Fruit fly (Drosophila melanogaster) whole organism, adult: Measurements from ENCODE around the gene ppk28.
A peak's percentile ranks its signal among the peaks of the same experiment; 100 is the strongest.

Experiments used
- CG11617 ChIP-seq: fragments of 200-800 bp; sonication (Bioruptor generic); optimal IDR thresholded peaks from 2 replicates; lab custom pipeline; 2017; ENCODE audit warnings: mild to moderate bottlenecking, missing biosample characterization, missing genetic modification reagents, missing genetic modification characterization
- CG12768 ChIP-seq: fragments of 200-800 bp; sonication (Bioruptor generic); optimal IDR thresholded peaks from 2 replicates; lab custom pipeline; 2017; ENCODE audit warnings: missing biosample characterization, missing genetic modification characterization, mild to moderate bottlenecking, moderate library complexity, missing genetic modification reagents
- CG14711 ChIP-seq: fragments of 200-800 bp; sonication (Bioruptor generic); optimal IDR thresholded peaks from 2 replicates; lab custom pipeline; 2018; ENCODE audit warnings: missing biosample characterization, mild to moderate bottlenecking, missing genetic modification characterization, moderate library complexity
- CG1620 ChIP-seq: fragments of 200-800 bp; sonication (Bioruptor generic); optimal IDR thresholded peaks from 2 replicates; lab custom pipeline; 2016; ENCODE audit warnings: missing biosample characterization, missing genetic modification characterization
- CG33017 ChIP-seq: fragments of 200-800 bp; sonication (Bioruptor generic); optimal IDR thresholded peaks from 2 replicates; lab custom pipeline; 2018; ENCODE audit warnings: missing biosample characterization, mild to moderate bottlenecking, missing genetic modification characterization, moderate library complexity
- CG5204 ChIP-seq: fragments of 200-800 bp; sonication (Bioruptor generic); optimal IDR thresholded peaks from 2 replicates; lab custom pipeline; 2016; ENCODE audit warnings: missing biosample characterization, missing genetic modification characterization
- CG7045 ChIP-seq: fragments of 200-800 bp; sonication (Bioruptor generic); optimal IDR thresholded peaks from 2 replicates; lab custom pipeline; 2017; ENCODE audit warnings: missing biosample characterization, mild to moderate bottlenecking, missing genetic modification characterization
- CG7101 ChIP-seq: fragments of 200-800 bp; sonication (Bioruptor generic); optimal IDR thresholded peaks from 2 replicates; lab custom pipeline; 2018; ENCODE audit warnings: missing biosample characterization, mild to moderate bottlenecking, missing genetic modification characterization, moderate library complexity
- Clk ChIP-seq: fragments of 200-800 bp; sonication (Bioruptor generic); optimal IDR thresholded peaks from 2 replicates; lab custom pipeline; 2017; ENCODE audit warnings: missing biosample characterization, missing genetic modification characterization
- Crg-1 ChIP-seq: fragments of 200-800 bp; sonication (Bioruptor generic); optimal IDR thresholded peaks from 2 replicates; lab custom pipeline; 2016; ENCODE audit warnings: missing biosample characterization, missing genetic modification characterization
- Hr96 ChIP-seq: fragments of 200-800 bp; sonication (Bioruptor generic); optimal IDR thresholded peaks from 2 replicates; lab custom pipeline; 2016; ENCODE audit warnings: missing biosample characterization, missing genetic modification characterization
- Mnt ChIP-seq: fragments of 200-800 bp; sonication (Bioruptor generic); optimal IDR thresholded peaks from 2 replicates; lab custom pipeline; 2016; ENCODE audit warnings: missing biosample characterization, mild to moderate bottlenecking, missing genetic modification characterization
- bab1 ChIP-seq: fragments of 200-800 bp; sonication (Bioruptor generic); optimal IDR thresholded peaks from 3 replicates; lab custom pipeline; 2019; ENCODE audit warnings: missing biosample characterization, mild to moderate bottlenecking, missing genetic modification characterization, moderate library complexity
- cic ChIP-seq: fragments of 200-800 bp; sonication (Bioruptor generic); optimal IDR thresholded peaks from 2 replicates; lab custom pipeline; 2017; ENCODE audit warnings: missing biosample characterization, mild to moderate bottlenecking, missing genetic modification characterization, moderate library complexity
- cnc ChIP-seq, 2 experiments: fragments of >200 bp; optimal IDR thresholded peaks; 2 replicates each; lab custom pipeline; 2017
- kay ChIP-seq: fragments of 200-800 bp; sonication (Bioruptor generic); peaks from one replicate; lab custom pipeline; 2016; ENCODE audit warnings: missing biosample characterization, missing genetic modification characterization, borderline replicate concordance
- ovo ChIP-seq: fragments of 200-800 bp; sonication (Bioruptor generic); optimal IDR thresholded peaks from 2 replicates; lab custom pipeline; 2016; ENCODE audit warnings: missing biosample characterization, missing genetic modification characterization
- pad ChIP-seq: fragments of 200-800 bp; sonication (Bioruptor generic); optimal IDR thresholded peaks from 3 replicates; lab custom pipeline; 2017; ENCODE audit warnings: missing biosample characterization, missing genetic modification characterization, mild to moderate bottlenecking, moderate library complexity, missing genetic modification reagents
- tj ChIP-seq: fragments of 200-800 bp; sonication (Bioruptor generic); optimal IDR thresholded peaks from 3 replicates; lab custom pipeline; 2017; ENCODE audit warnings: missing biosample characterization, mild to moderate bottlenecking, missing genetic modification characterization, moderate library complexity
- toe ChIP-seq: fragments of 200-800 bp; sonication (Bioruptor generic); optimal IDR thresholded peaks from 2 replicates; lab custom pipeline; 2016; ENCODE audit warnings: missing biosample characterization, missing genetic modification characterization

Gene ppk28

DNA sequence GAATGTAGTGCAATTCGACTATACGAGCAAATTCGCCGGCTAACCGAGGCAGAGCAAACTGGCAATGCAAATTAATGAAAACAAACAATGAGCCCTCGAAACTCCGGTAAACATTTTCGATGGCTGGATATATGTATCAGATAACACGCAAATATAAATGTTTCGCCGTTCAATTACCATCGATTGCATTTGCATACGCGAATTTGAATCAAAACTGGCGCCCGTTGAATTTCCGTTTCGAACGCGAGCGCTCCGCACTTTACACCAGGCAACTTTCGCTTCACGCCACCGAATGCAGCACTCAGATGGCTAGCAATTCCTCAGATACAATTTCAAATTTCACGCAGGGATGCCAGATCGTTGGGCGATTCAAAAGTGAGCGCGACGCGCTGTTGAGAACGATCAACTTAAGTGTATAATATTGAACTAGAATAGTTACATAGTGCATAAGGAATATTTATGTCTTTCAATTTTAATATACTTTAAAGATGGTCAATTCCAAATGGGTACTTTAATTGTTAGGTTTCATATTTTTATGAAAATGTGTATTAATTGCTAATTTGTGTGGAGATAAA, 22.6 kb upstream of the ppk28 start, which contains the start of gene if:
if (minus strand) TSS at position 294 of the 575 bp plus-strand sequence.
- TF ChIP-seq CG7045 (GFP tag; lab: Kevin White, UChicago) (no peak), toe (GFP tag; lab: Kevin White, UChicago) (no peak), CG14711 (tag; lab: Kevin White, UChicago) (no peak)

dm6 chrX:16783743-16784142, 22.1 kb upstream of the ppk28 start, which contains the start of gene mRpL22:
Gene mRpL22 (plus strand): TSS chrX:16783933.
- no peak for TF ChIP-seq CG7045 (GFP tag; lab: Kevin White, UChicago)
- TF ChIP-seq bab1 (GFP tag; lab: Kevin White, UChicago), result peak; percentile 51

DNA sequence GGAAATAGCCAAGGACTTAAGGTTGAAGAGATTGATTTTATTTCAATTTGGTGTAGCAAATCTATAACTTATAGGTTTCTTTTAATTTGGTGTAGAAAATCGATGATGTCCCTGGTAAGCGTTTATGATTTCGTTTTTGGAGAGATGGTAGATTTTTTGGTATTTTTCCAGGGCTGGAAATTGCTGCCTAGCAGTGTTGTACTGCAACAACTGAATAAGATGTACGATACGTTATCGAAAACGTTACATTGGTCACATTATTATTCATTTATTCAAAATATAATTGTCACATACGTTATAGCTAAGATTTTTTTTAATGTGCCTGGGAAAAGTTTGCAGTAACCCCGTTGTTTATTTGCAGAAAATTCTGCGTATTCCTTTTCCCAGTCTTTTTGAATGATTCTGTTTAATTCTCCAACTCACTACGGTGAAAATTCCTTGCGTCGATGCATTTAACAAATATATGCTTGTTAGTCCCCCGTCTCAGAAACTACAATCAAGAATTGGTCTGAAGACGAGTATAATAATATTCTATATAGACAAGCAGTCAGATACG, 18.9 kb upstream of the ppk28 start, which contains the start of the genes CG9609 and Sap30:
CG9609 (minus strand) TSS at position 149 of the 556 bp plus-strand sequence.
Sap30 (plus strand) TSS at position 424 of the 556 bp plus-strand sequence.
- TF ChIP-seq CG14711 (tag; lab: Kevin White, UChicago), result no peak
- no peak for TF ChIP-seq CG12768 (GFP tag; lab: Kevin White, UChicago)
- TF ChIP-seq ovo (GFP tag; lab: Kevin White, UChicago), result no peak
- no peak for TF ChIP-seq CG5204 (GFP tag; lab: Kevin White, UChicago)
- TF ChIP-seq CG11617 (GFP tag; lab: Kevin White, UChicago), result no peak
- TF ChIP-seq cic (GFP tag; lab: Kevin White, UChicago), result no peak
- TF ChIP-seq bab1 (GFP tag; lab: Kevin White, UChicago), result no peak
- no peak for TF ChIP-seq kay (GFP tag; lab: Kevin White, UChicago)
- no peak for TF ChIP-seq cnc (optimal IDR thresholded peaks at IDR 0.05; lab: Kevin White, UChicago)
- TF ChIP-seq CG7045 (GFP tag; lab: Kevin White, UChicago), result no peak
- no peak for TF ChIP-seq CG7101 (tag; lab: Kevin White, UChicago)

dm6 chrX:16787416-16787900, 18.4 kb upstream of the ppk28 start:
- TF ChIP-seq CG11617 (GFP tag; lab: Kevin White, UChicago) (peak; percentile 7), Crg-1 (peak; percentile 12), CG14711 (tag; lab: Kevin White, UChicago) (peak; percentile 17), CG1620 (no peak), bab1 (GFP tag; lab: Kevin White, UChicago) (peak; percentile 3), Mnt (GFP tag; lab: Kevin White, UChicago) (no peak), CG7045 (GFP tag; lab: Kevin White, UChicago) (no peak), toe (GFP tag; lab: Kevin White, UChicago) (no peak), CG7101 (tag; lab: Kevin White, UChicago) (peak; percentile 58)

DNA sequence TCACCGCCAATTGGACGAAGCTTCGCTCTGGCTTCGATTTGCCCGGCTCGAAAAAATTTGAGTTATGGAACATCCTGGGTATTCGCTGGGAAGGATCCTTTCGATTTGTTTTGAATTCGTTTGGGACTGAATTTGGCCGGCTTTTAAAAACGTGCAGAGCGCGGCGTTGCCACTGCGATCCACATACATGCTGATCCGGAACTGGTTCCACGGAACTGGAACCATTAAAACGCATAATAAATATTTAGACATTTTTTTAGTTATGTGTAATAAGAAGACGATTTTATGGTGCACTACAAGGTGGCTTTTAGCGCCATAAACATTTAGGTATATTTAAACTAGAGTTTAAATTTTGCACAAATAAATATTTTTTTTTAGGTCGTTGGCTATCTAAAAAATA, 14.8 kb upstream of the ppk28 start, which contains the start of gene Rrp45:
Rrp45 (minus strand) TSS at position 209 of the 400 bp plus-strand sequence.
- TF ChIP-seq CG1620 (peak; percentile 25), Mnt (GFP tag; lab: Kevin White, UChicago) (peak; percentile 90), CG7101 (tag; lab: Kevin White, UChicago) (no peak)

dm6 chrX:16791920-16792829, 13.7 kb upstream of the ppk28 start, which contains the start of gene CG4768:
Gene CG4768 (plus strand): TSS chrX:16792119.
- no peak for TF ChIP-seq ovo (GFP tag; lab: Kevin White, UChicago)
- no peak for TF ChIP-seq kay (GFP tag; lab: Kevin White, UChicago)
- no peak for TF ChIP-seq CG33017 (tag; lab: Kevin White, UChicago)
- no peak for TF ChIP-seq cnc (optimal IDR thresholded peaks at IDR 0.05; lab: Kevin White, UChicago)
- peak; percentile 50 for TF ChIP-seq bab1 (GFP tag; lab: Kevin White, UChicago)
- TF ChIP-seq Clk (GFP tag; lab: Kevin White, UChicago), result no peak
- no peak for TF ChIP-seq CG7045 (GFP tag; lab: Kevin White, UChicago)
- no peak for TF ChIP-seq Hr96 (GFP tag; lab: Kevin White, UChicago)
- TF ChIP-seq CG1620, result peak; percentile 25
- peak; percentile 69 for TF ChIP-seq Mnt (GFP tag; lab: Kevin White, UChicago)
- TF ChIP-seq CG12768 (GFP tag; lab: Kevin White, UChicago), result no peak
- TF ChIP-seq cic (GFP tag; lab: Kevin White, UChicago), result no peak
- no peak for TF ChIP-seq toe (GFP tag; lab: Kevin White, UChicago)
- TF ChIP-seq pad (GFP tag; lab: Kevin White, UChicago), result peak; percentile 96
- peak; percentile 12 for TF ChIP-seq tj (GFP tag; lab: Kevin White, UChicago)
- no peak for TF ChIP-seq Crg-1
- TF ChIP-seq CG7101 (tag; lab: Kevin White, UChicago), result no peak
- no peak for TF ChIP-seq CG5204 (GFP tag; lab: Kevin White, UChicago)
- no peak for TF ChIP-seq CG14711 (tag; lab: Kevin White, UChicago)
- TF ChIP-seq CG11617 (GFP tag; lab: Kevin White, UChicago), result no peak
